Fruit fly (Drosophila melanogaster) whole organism, embryonic: ENCODE measurements around the gene mahe.

Experiments
- Atf3 ChIP-seq: fragments of 200-800 bp; sonication (Bioruptor generic); optimal IDR thresholded peaks from 3 replicates; lab custom pipeline; 2016; ENCODE audit warnings: missing biosample characterization, missing genetic modification characterization
- Blimp-1 ChIP-seq: fragments of 200-800 bp; sonication (Bioruptor generic); optimal IDR thresholded peaks from 3 replicates; lab custom pipeline; 2018; ENCODE audit warnings: missing biosample characterization, missing genetic modification characterization, mild to moderate bottlenecking, moderate library complexity, missing genetic modification reagents
- CG10147 ChIP-seq: fragments of 200-800 bp; sonication (Bioruptor generic); optimal IDR thresholded peaks from 2 replicates; lab custom pipeline; 2019; ENCODE audit warnings: missing biosample characterization, mild to moderate bottlenecking, missing genetic modification characterization, moderate library complexity
- CG10366 ChIP-seq: fragments of 200-800 bp; sonication (Bioruptor generic); IDR thresholded peaks from 2 replicates; pipeline ENCODE4 v1.3.6; 2022; ENCODE audit warnings: missing biosample characterization, missing genetic modification characterization
- CG11247 ChIP-seq: fragments of 200-800 bp; sonication (Bioruptor generic); IDR thresholded peaks from 2 replicates; pipeline ENCODE4 v1.3.6; 2022; ENCODE audit warnings: missing biosample characterization, missing genetic modification characterization
- CG11504 ChIP-seq: fragments of 200-800 bp; sonication (Bioruptor generic); optimal IDR thresholded peaks from 3 replicates; lab custom pipeline; 2019; ENCODE audit warnings: missing biosample characterization, mild to moderate bottlenecking, missing genetic modification characterization, moderate library complexity
- CG11695 ChIP-seq: fragments of 200-800 bp; sonication (Bioruptor generic); IDR thresholded peaks from 3 replicates; pipeline ENCODE4 v1.3.6; 2022; ENCODE audit warnings: missing biosample characterization, missing genetic modification characterization
- CG12391 ChIP-seq: fragments of 200-800 bp; sonication (Bioruptor generic); optimal IDR thresholded peaks from 3 replicates; lab custom pipeline; 2018; ENCODE audit warnings: missing biosample characterization, mild to moderate bottlenecking, missing genetic modification characterization, moderate library complexity
- CG12659 ChIP-seq: fragments of 200-800 bp; sonication (Bioruptor generic); optimal IDR thresholded peaks from 3 replicates; lab custom pipeline; 2017; ENCODE audit warnings: mild to moderate bottlenecking, missing biosample characterization, missing genetic modification reagents, missing genetic modification characterization
- CG14014 ChIP-seq: fragments of 200-800 bp; sonication (Bioruptor generic); IDR thresholded peaks from 2 replicates; pipeline ENCODE4 v1.3.6; 2022; ENCODE audit warnings: missing biosample characterization, missing genetic modification characterization
- CG14441 ChIP-seq: fragments of 200-800 bp; sonication (Bioruptor generic); IDR thresholded peaks from 2 replicates; pipeline ENCODE4 v1.3.6; 2022; ENCODE audit warnings: missing biosample characterization, missing genetic modification characterization
- CG14965 ChIP-seq: fragments of 200-800 bp; sonication (Bioruptor generic); optimal IDR thresholded peaks from 2 replicates; lab custom pipeline; 2016; ENCODE audit warnings: missing biosample characterization, missing genetic modification characterization, borderline replicate concordance
- CG1529 ChIP-seq: fragments of 200-800 bp; sonication (Bioruptor generic); optimal IDR thresholded peaks from 3 replicates; lab custom pipeline; 2018; ENCODE audit warnings: missing biosample characterization, missing genetic modification characterization
- CG15514 ChIP-seq: fragments of 200-800 bp; sonication (Bioruptor generic); optimal IDR thresholded peaks from 3 replicates; lab custom pipeline; 2017; ENCODE audit warnings: missing biosample characterization, missing genetic modification characterization, mild to moderate bottlenecking, moderate library complexity, missing genetic modification reagents
- CG1602 ChIP-seq: fragments of 200-800 bp; sonication (Bioruptor generic); optimal IDR thresholded peaks from 3 replicates; lab custom pipeline; 2016; ENCODE audit warnings: missing biosample characterization, missing genetic modification characterization
- CG31365 ChIP-seq: fragments of 200-800 bp; sonication (Bioruptor generic); optimal IDR thresholded peaks from 2 replicates; lab custom pipeline; 2018; ENCODE audit warnings: missing biosample characterization, mild to moderate bottlenecking, missing genetic modification characterization
- CG43689 ChIP-seq: fragments of 200-800 bp; sonication (Bioruptor generic); IDR thresholded peaks from 2 replicates; pipeline ENCODE4 v1.3.6; 2022; ENCODE audit warnings: missing biosample characterization, missing genetic modification characterization
- CG4707 ChIP-seq: fragments of 200-800 bp; sonication (Bioruptor generic); optimal IDR thresholded peaks from 2 replicates; lab custom pipeline; 2018; ENCODE audit warnings: missing biosample characterization, mild to moderate bottlenecking, missing genetic modification characterization, moderate library complexity
- CG5953 ChIP-seq: fragments of 200-800 bp; sonication (Bioruptor generic); IDR thresholded peaks from 2 replicates; pipeline ENCODE4 v1.3.6; 2022; ENCODE audit warnings: missing biosample characterization, missing genetic modification characterization
- CG6175 ChIP-seq: fragments of 200-800 bp; sonication (Bioruptor generic); IDR thresholded peaks from 3 replicates; pipeline ENCODE4 v1.3.6; 2022; ENCODE audit warnings: missing biosample characterization, missing genetic modification characterization
- CG6254 ChIP-seq: fragments of 200-800 bp; sonication (Bioruptor generic); optimal IDR thresholded peaks from 3 replicates; lab custom pipeline; 2017; ENCODE audit warnings: mild to moderate bottlenecking, missing biosample characterization, missing genetic modification reagents, missing genetic modification characterization
- CG6813 ChIP-seq: fragments of 200-800 bp; sonication (Bioruptor generic); optimal IDR thresholded peaks from 2 replicates; lab custom pipeline; 2017; ENCODE audit warnings: missing biosample characterization, missing genetic modification characterization, mild to moderate bottlenecking, moderate library complexity, missing genetic modification reagents
- CG7357 ChIP-seq: fragments of 200-800 bp; sonication (Bioruptor generic); IDR thresholded peaks from 3 replicates; pipeline ENCODE4 v1.3.6; 2022; ENCODE audit warnings: missing biosample characterization, missing genetic modification characterization
- CG8478 ChIP-seq: fragments of >200 bp; optimal IDR thresholded peaks from 2 replicates; lab custom pipeline; 2018
- Dek ChIP-seq: fragments of 200-800 bp; sonication (Bioruptor generic); optimal IDR thresholded peaks from 3 replicates; lab custom pipeline; 2019; ENCODE audit warnings: missing biosample characterization, mild to moderate bottlenecking, missing genetic modification characterization, moderate library complexity
- Doc2 ChIP-seq: fragments of 200-800 bp; sonication (Bioruptor generic); IDR thresholded peaks from 2 replicates; pipeline ENCODE4 v1.3.6; 2022; ENCODE audit warnings: missing biosample characterization, missing genetic modification characterization
- Doc3 ChIP-seq: fragments of 200-800 bp; sonication (Bioruptor generic); IDR thresholded peaks from 3 replicates; pipeline ENCODE4 v1.3.6; 2022; ENCODE audit warnings: missing biosample characterization, missing genetic modification characterization; ENCODE audit not compliant: partially characterized antibody
- Gug ChIP-seq: fragments of 200-800 bp; sonication (Bioruptor generic); IDR thresholded peaks from 4 replicates; pipeline ENCODE4 v1.3.6; 2022; ENCODE audit warnings: missing biosample characterization, missing genetic modification characterization
- H15 ChIP-seq: fragments of 200-800 bp; sonication (Bioruptor generic); IDR thresholded peaks from 3 replicates; pipeline ENCODE4 v1.3.6; 2022; ENCODE audit warnings: missing biosample characterization, missing genetic modification characterization
- HLHmδ ChIP-seq: fragments of 200-800 bp; sonication (Bioruptor generic); optimal IDR thresholded peaks from 2 replicates; lab custom pipeline; 2018; ENCODE audit warnings: missing biosample characterization, mild to moderate bottlenecking, missing genetic modification characterization, moderate library complexity
- Hmr ChIP-seq: fragments of 200-800 bp; sonication (Bioruptor generic); optimal IDR thresholded peaks from 3 replicates; lab custom pipeline; 2017; ENCODE audit warnings: mild to moderate bottlenecking, missing biosample characterization, missing genetic modification reagents, missing genetic modification characterization
- Lhr ChIP-seq: fragments of 200-800 bp; sonication (Bioruptor generic); optimal IDR thresholded peaks from 3 replicates; lab custom pipeline; 2017; ENCODE audit warnings: mild to moderate bottlenecking, missing biosample characterization, missing genetic modification reagents, missing genetic modification characterization
- Optix ChIP-seq: fragments of 200-800 bp; sonication (Bioruptor generic); IDR thresholded peaks from 3 replicates; pipeline ENCODE4 v1.3.6; 2022; ENCODE audit warnings: missing biosample characterization, missing genetic modification characterization
- Pdp1 ChIP-seq, 2 experiments: fragments of 200-800 bp; sonication (Bioruptor generic); optimal IDR thresholded peaks; 3 replicates each; lab custom pipeline; 2016; ENCODE audit warnings: missing biosample characterization in 2 of 2, missing genetic modification characterization in 2 of 2, mild to moderate bottlenecking in 1 of 2, moderate library complexity in 1 of 2
- Trl ChIP-seq, 3 experiments: fragments of >200 bp in 2 of 3; fragments of 200-800 bp in 1 of 3; sonication (Bioruptor generic) in 1 of 3; optimal IDR thresholded peaks; 2 replicates in 1 of 3; 3 replicates in 2 of 3; lab custom pipeline; 2016 to 2017; ENCODE audit warnings: missing biosample characterization in 1 of 3, missing genetic modification characterization in 1 of 3
- ash1 ChIP-seq: fragments of 200-800 bp; sonication (Bioruptor generic); optimal IDR thresholded peaks from 2 replicates; lab custom pipeline; 2018; ENCODE audit warnings: missing biosample characterization, mild to moderate bottlenecking, missing genetic modification characterization
- bowl ChIP-seq: fragments of 200-800 bp; sonication (Bioruptor generic); IDR thresholded peaks from 2 replicates; pipeline ENCODE4 v1.3.6; 2022; ENCODE audit warnings: missing biosample characterization, missing genetic modification characterization
- btn ChIP-seq: fragments of 200-800 bp; sonication (Bioruptor generic); optimal IDR thresholded peaks from 2 replicates; lab custom pipeline; 2016; ENCODE audit warnings: missing biosample characterization, missing genetic modification characterization
- corto ChIP-seq: fragments of 200-800 bp; sonication (Bioruptor generic); optimal IDR thresholded peaks from 2 replicates; lab custom pipeline; 2016; ENCODE audit warnings: missing biosample characterization, mild to moderate bottlenecking, missing genetic modification characterization, moderate library complexity
- dan ChIP-seq: fragments of 200-800 bp; sonication (Bioruptor generic); IDR thresholded peaks from 2 replicates; pipeline ENCODE4 v1.3.6; 2022; ENCODE audit warnings: missing biosample characterization, missing genetic modification characterization
- en ChIP-seq: fragments of 200-800 bp; sonication (Bioruptor generic); optimal IDR thresholded peaks from 2 replicates; lab custom pipeline; 2016; ENCODE audit warnings: missing biosample characterization, missing genetic modification characterization
- fd96Cb ChIP-seq: fragments of 200-800 bp; sonication (Bioruptor generic); optimal IDR thresholded peaks from 2 replicates; lab custom pipeline; 2018; ENCODE audit warnings: missing biosample characterization, mild to moderate bottlenecking, missing genetic modification characterization, moderate library complexity
- gsb-n ChIP-seq: fragments of 200-800 bp; sonication (Bioruptor generic); optimal IDR thresholded peaks from 3 replicates; lab custom pipeline; 2018; ENCODE audit warnings: missing biosample characterization, mild to moderate bottlenecking, missing genetic modification characterization
- lab ChIP-seq: fragments of 200-800 bp; sonication (Bioruptor generic); optimal IDR thresholded peaks from 3 replicates; lab custom pipeline; 2017; ENCODE audit warnings: missing biosample characterization, missing genetic modification characterization, mild to moderate bottlenecking, moderate library complexity, missing genetic modification reagents
- lilli ChIP-seq: fragments of 200-800 bp; sonication (Bioruptor generic); optimal IDR thresholded peaks from 3 replicates; lab custom pipeline; 2016; ENCODE audit warnings: missing biosample characterization, missing genetic modification characterization
- sd ChIP-seq: fragments of 200-800 bp; sonication (Bioruptor generic); optimal IDR thresholded peaks from 3 replicates; lab custom pipeline; 2018; ENCODE audit warnings: missing biosample characterization, mild to moderate bottlenecking, missing genetic modification characterization, moderate library complexity
- slbo ChIP-seq: fragments of 200-800 bp; sonication (Bioruptor generic); IDR thresholded peaks from 2 replicates; pipeline ENCODE4 v1.3.6; 2022; ENCODE audit warnings: missing biosample characterization, missing genetic modification characterization
- sqz ChIP-seq: fragments of 200-800 bp; sonication (Bioruptor generic); optimal IDR thresholded peaks from 3 replicates; lab custom pipeline; 2018; ENCODE audit warnings: missing biosample characterization, mild to moderate bottlenecking, missing genetic modification characterization
- stwl ChIP-seq: fragments of 200-800 bp; sonication (Bioruptor generic); optimal IDR thresholded peaks from 3 replicates; lab custom pipeline; 2018; ENCODE audit warnings: missing biosample characterization, mild to moderate bottlenecking, missing genetic modification characterization, moderate library complexity
- trh ChIP-seq: fragments of 200-800 bp; sonication (Bioruptor generic); optimal IDR thresholded peaks from 2 replicates; lab custom pipeline; 2016; ENCODE audit warnings: missing biosample characterization, missing genetic modification characterization

The mahe gene

dm6 chrX:7934679-7935078 is 3.5 kb upstream of the mahe start, which contains the start of gene RpS14b (continued):
- TF ChIP-seq trh (no peak), CG14014 (GFP tag; lab: Robert Waterston, UW) (peak; percentile 60; the same call in 1 of the 2 replicates), gsb-n (tag; lab: Kevin White, UChicago) (peak; percentile 10), bowl (GFP tag; lab: Robert Waterston, UW) (no peak), CG1529 (GFP tag; lab: Kevin White, UChicago) (no peak), sd (tag; lab: Kevin White, UChicago) (peak; percentile 21), Atf3 (GFP tag; lab: Kevin White, UChicago) (peak; percentile 52), CG31365 (peak; percentile 41), CG10366 (GFP tag; lab: Robert Waterston, UW) (peak; percentile 58), ash1 (peak; percentile 59), CG14441 (GFP tag; lab: Robert Waterston, UW) (peak; percentile 64), CG4707 (GFP tag; lab: Kevin White, UChicago) (peak; percentile 1), CG11504 (tag; lab: Kevin White, UChicago) (peak; percentile 44), Trl (optimal IDR thresholded peaks at IDR 0.05; lab: Kevin White, UChicago) (no peak), Trl (GFP tag; optimal IDR thresholded peaks at IDR 0.05; lab: Kevin White, UChicago) (peak; percentile 69), stwl (tag; lab: Kevin White, UChicago) (peak; percentile 61), Lhr (GFP tag; lab: Kevin White, UChicago) (peak; percentile 51), CG8478 (no peak), slbo (GFP tag; lab: Robert Waterston, UW) (peak; percentile 75), CG6175 (GFP tag; lab: Robert Waterston, UW) (peak; percentile 60; the same call in 1 of the 3 replicates), sqz (peak; percentile 77), Doc2 (no peak), CG43689 (GFP tag; lab: Robert Waterston, UW) (peak; percentile 8; the same call in 1 of the 2 replicates), H15 (GFP tag; lab: Robert Waterston, UW) (peak; percentile 44; the same call in 1 of the 3 replicates), Dek (tag; lab: Kevin White, UChicago) (peak; percentile 6), Doc3 (GFP tag; lab: Robert Waterston, UW) (peak; percentile 38; the same call in 1 of the 3 replicates), CG14965 (GFP tag; lab: Kevin White, UChicago) (no peak), CG11247 (GFP tag; lab: Robert Waterston, UW) (peak; percentile 73), CG12659 (GFP tag; lab: Kevin White, UChicago) (peak; percentile 90), Pdp1 (GFP tag; optimal IDR thresholded peaks at IDR 0.05; lab: Kevin White, UChicago) (peak; percentile 31 to 68), dan (no peak), CG5953 (GFP tag; lab: Robert Waterston, UW) (no peak), Optix (GFP tag; lab: Robert Waterston, UW) (0 out of 3 replicates have a peak, but pooled peaks have one; percentile 40), lab (GFP tag; lab: Kevin White, UChicago) (peak; percentile 87), fd96Cb (tag; lab: Kevin White, UChicago) (no peak), en (GFP tag; lab: Kevin White, UChicago) (no peak), CG7357 (peak; percentile 25; the same call in 1 of the 3 replicates), CG12391 (tag; lab: Kevin White, UChicago) (peak; percentile 45), CG1602 (no peak), CG11695 (no peak), HLHmδ (GFP tag; lab: Kevin White, UChicago) (peak; percentile 59), corto (GFP tag; lab: Kevin White, UChicago) (no peak), Gug (GFP tag; lab: Robert Waterston, UW) (peak; percentile 40; the same call in 1 of the 4 replicates), Hmr (GFP tag; lab: Kevin White, UChicago) (peak; percentile 85), CG6254 (GFP tag; lab: Kevin White, UChicago) (no peak), CG15514 (GFP tag; lab: Kevin White, UChicago) (peak; percentile 79), CG6813 (GFP tag; lab: Kevin White, UChicago) (peak; percentile 47), btn (GFP tag; lab: Kevin White, UChicago) (peak; percentile 7), Blimp-1 (GFP tag; lab: Kevin White, UChicago) (no peak), CG10147 (GFP tag; lab: Kevin White, UChicago) (no peak), lilli (GFP tag; lab: Kevin White, UChicago) (peak; percentile 59)
